Worm (Caenorhabditis elegans) whole organism, late embryonic: ENCODE data around the gene T01B10.5.

Experiments
- K02D7.2 ChIP-seq: sonication (generic microtip); optimal IDR thresholded peaks from 2 replicates; lab custom pipeline; 2017; ENCODE audit warnings: mild to moderate bottlenecking, missing genetic modification characterization, missing compliant biosample characterization
- dmd-4 ChIP-seq: sonication (generic microtip); optimal IDR thresholded peaks from 2 replicates; lab custom pipeline; 2016; ENCODE audit warnings: borderline replicate concordance, missing genetic modification characterization, missing compliant biosample characterization
- eyg-1 ChIP-seq: sonication (generic microtip); optimal IDR thresholded peaks from 2 replicates; lab custom pipeline; 2016; ENCODE audit warnings: missing genotype, missing genetic modification characterization, missing compliant biosample characterization
- gmeb-2 ChIP-seq: sonication (generic microtip); optimal IDR thresholded peaks from 2 replicates; lab custom pipeline; 2016; ENCODE audit warnings: missing genetic modification characterization, inconsistent platforms, missing compliant biosample characterization
- pha-2 ChIP-seq: sonication (generic microtip); optimal IDR thresholded peaks from 2 replicates; lab custom pipeline; 2017; ENCODE audit warnings: mild to moderate bottlenecking, missing genetic modification characterization, missing compliant biosample characterization
- sox-4 ChIP-seq: sonication (generic microtip); optimal IDR thresholded peaks from 2 replicates; lab custom pipeline; 2017; ENCODE audit warnings: mild to moderate bottlenecking, missing genetic modification characterization, inconsistent platforms, missing compliant biosample characterization
- unc-55 ChIP-seq: sonication (generic microtip); optimal IDR thresholded peaks from 2 replicates; lab custom pipeline; 2017; ENCODE audit warnings: missing biosample characterization, missing genetic modification reagents, missing genetic modification characterization

- TF ChIP-seq dmd-4 (tag; lab: Kevin White, UChicago): no peak
- TF ChIP-seq gmeb-2 (tag; lab: Kevin White, UChicago): no peak
- no peak for TF ChIP-seq unc-55 (GFP tag; lab: Kevin White, UChicago)
- TF ChIP-seq sox-4: no peak
- TF ChIP-seq pha-2 (tag; lab: Kevin White, UChicago): no peak
- TF ChIP-seq K02D7.2 (tag; lab: Kevin White, UChicago): no peak
- TF ChIP-seq eyg-1: no peak
Measured at ce11 chrX:8504207-8504606, 9.1 kb downstream of the T01B10.5 start.
